Worm (Caenorhabditis elegans) whole organism, early embryonic: ENCODE measurements around the gene his-5.

ENCODE experiments used
- B0310.2 ChIP-seq: sonication (generic microtip); optimal IDR thresholded peaks from 2 replicates; lab custom pipeline; 2016; ENCODE audit warnings: mild to moderate bottlenecking, missing genetic modification characterization, missing compliant biosample characterization
- ama-1 ChIP-seq: fragments of 150-350 bp; optimal IDR thresholded peaks from 2 replicates; lab custom pipeline; 2014
- ceh-13 ChIP-seq: fragments of 200-800 bp; sonication (Bioruptor generic); optimal IDR thresholded peaks from 2 replicates; lab custom pipeline; 2018; ENCODE audit warnings: mild to moderate bottlenecking, missing genetic modification characterization, missing compliant biosample characterization
- ceh-36 ChIP-seq: sonication (generic microtip); optimal IDR thresholded peaks from 2 replicates; lab custom pipeline; 2016; ENCODE audit warnings: missing genetic modification characterization, inconsistent platforms, missing compliant biosample characterization
- flt-1 ChIP-seq: fragments of 200-800 bp; sonication (Bioruptor generic); IDR thresholded peaks from 2 replicates; pipeline ENCODE4 v1.3.6; 2022; ENCODE audit warnings: missing genetic modification characterization, missing compliant biosample characterization
- hmbx-1 ChIP-seq: sonication (generic microtip); optimal IDR thresholded peaks from 2 replicates; lab custom pipeline; 2016; ENCODE audit warnings: mild to moderate bottlenecking, missing genetic modification characterization, missing compliant biosample characterization
- hmg-4 ChIP-seq: fragments of 200-800 bp; sonication (Bioruptor generic); optimal IDR thresholded peaks from 2 replicates; lab custom pipeline; 2018; ENCODE audit warnings: mild to moderate bottlenecking, missing genetic modification characterization, missing compliant biosample characterization
- scrt-1 ChIP-seq: fragments of 200-800 bp; sonication (Bioruptor generic); IDR thresholded peaks from 2 replicates; pipeline ENCODE4 v1.3.6; 2022; ENCODE audit warnings: missing genetic modification characterization, missing compliant biosample characterization
- tbx-11 ChIP-seq: fragments of 200-800 bp; sonication (Bioruptor generic); IDR thresholded peaks from 2 replicates; pipeline ENCODE4 v1.3.6; 2022; ENCODE audit warnings: missing genetic modification characterization, missing compliant biosample characterization
- tra-4 ChIP-seq: sonication (generic microtip); optimal IDR thresholded peaks from 2 replicates; lab custom pipeline; 2017; ENCODE audit warnings: missing genetic modification characterization, missing compliant biosample characterization

DNA sequence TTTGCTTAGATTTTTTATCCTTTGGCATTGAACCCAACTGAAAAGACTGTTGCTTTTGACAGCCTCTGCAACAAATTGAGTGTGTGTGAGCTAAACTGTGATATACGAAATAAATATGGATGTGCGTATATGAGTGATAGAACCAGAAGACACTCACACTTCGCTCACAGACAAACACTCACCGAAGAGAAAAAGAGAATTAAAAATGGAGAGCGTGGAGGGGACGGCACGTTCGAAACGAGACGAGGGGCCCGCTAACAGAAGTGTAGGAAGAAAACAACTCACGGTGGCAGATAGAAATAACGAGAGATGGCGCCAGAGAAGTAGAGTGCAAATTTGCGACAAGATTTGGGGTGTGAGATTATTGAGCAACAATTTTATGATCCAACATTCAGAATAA is 16.7 kb upstream of the his-5 start:
- TF ChIP-seq B0310.2 (tag; lab: Kevin White, UChicago) (no peak), ama-1 (lab: Kevin White, UChicago) (no peak), tra-4 (tag; lab: Kevin White, UChicago) (no peak), ceh-36 (tag; lab: Kevin White, UChicago) (no peak), scrt-1 (GFP tag; lab: Robert Waterston, UW) (no peak), hmbx-1 (no peak), flt-1 (no peak), hmg-4 (GFP tag; lab: Kevin White, UChicago) (no peak), ceh-13 (GFP tag; lab: Kevin White, UChicago) (no peak), tbx-11 (GFP tag; lab: Robert Waterston, UW) (no peak)
